Worm (Caenorhabditis elegans) whole organism, L4 larva: ENCODE measurements around the gene F40G12.10.
"Not testable (repeated sequence)": the region's sequence is repeated elsewhere in the genome, so short reads cannot be mapped to it uniquely, and the experiment has no call there.

Experiments
- R02D3.7 ChIP-seq: fragments of 150-350 bp; sonication (generic microtip); optimal IDR thresholded peaks from 3 replicates; lab custom pipeline; 2014; ENCODE audit warnings: missing biosample characterization, missing genetic modification characterization
- ZK546.5 ChIP-seq, 2 experiments: sonication (generic microtip); optimal IDR thresholded peaks; 2 replicates each; lab custom pipeline; 2017; ENCODE audit warnings: missing biosample characterization in 2 of 2, missing genetic modification characterization in 2 of 2
- ceh-44 ChIP-seq: fragments of 200-800 bp; sonication (Bioruptor generic); IDR thresholded peaks from 2 replicates; pipeline ENCODE4 v1.3.6; 2022; ENCODE audit warnings: missing genetic modification reagents, missing genetic modification characterization, missing compliant biosample characterization
- ceh-82 ChIP-seq: sonication (generic microtip); optimal IDR thresholded peaks from 2 replicates; lab custom pipeline; 2017; ENCODE audit warnings: missing biosample characterization, missing genetic modification characterization
- duxl-1 ChIP-seq: sonication (generic microtip); optimal IDR thresholded peaks from 2 replicates; lab custom pipeline; 2016; ENCODE audit warnings: mild to moderate bottlenecking, missing genetic modification characterization, moderate library complexity, missing compliant biosample characterization; ENCODE audit not compliant: poor library complexity
- nhr-76 ChIP-seq: fragments of 150-350 bp; optimal IDR thresholded peaks from 2 replicates; lab custom pipeline; 2014; ENCODE audit warnings: missing biosample characterization, missing genetic modification characterization
- nhr-77 ChIP-seq: fragments of 150-350 bp; optimal IDR thresholded peaks from 2 replicates; lab custom pipeline; 2014; ENCODE audit warnings: missing biosample characterization, missing genetic modification characterization
- zag-1 ChIP-seq: fragments of 150-350 bp; optimal IDR thresholded peaks from 2 replicates; lab custom pipeline; 2014; ENCODE audit warnings: missing biosample characterization, missing genetic modification characterization

ce11 chrV:14309632-14310031 is 26.3 kb downstream of the F40G12.10 start, which contains the start of gene F14D7.14:
- not testable (repeated sequence) for TF ChIP-seq duxl-1 (tag; lab: Kevin White, UChicago); ZK546.5 (tag; optimal IDR thresholded peaks at IDR 0.05; lab: Kevin White, UChicago); ceh-44 (GFP tag; lab: Robert Waterston, UW); nhr-76; ceh-82; nhr-77; zag-1 (tag; lab: Kevin White, UChicago); R02D3.7 (tag; lab: Kevin White, UChicago)
